Worm (Caenorhabditis elegans): ENCODE results near the gene atg-16.1.

The atg-16.1 gene

ce11 chrX:4457853-4458322 is 4.4 kb downstream of the atg-16.1 start, which contains the start of gene aps-2:
Gene aps-2, plus strand, starts transcription at chrX:4458272.
- no peak for TF ChIP-seq C38D4.7 (GFP tag; optimal IDR thresholded peaks at IDR 0.05)
- TF ChIP-seq ama-1 (optimal IDR thresholded peaks at IDR 0.05) = no peak
- TF ChIP-seq sox-4 (tag; optimal IDR thresholded peaks at IDR 0.05) = no peak
- no peak for TF ChIP-seq ahr-1 (tag; optimal IDR thresholded peaks at IDR 0.05)
- TF ChIP-seq pros-1 (tag; optimal IDR thresholded peaks at IDR 0.05) = no peak
- TF ChIP-seq unc-86 (tag; optimal IDR thresholded peaks at IDR 0.05) = no peak
- TF ChIP-seq ceh-9 (tag; optimal IDR thresholded peaks at IDR 0.05) = no peak
- no peak for TF ChIP-seq odd-2 (tag; optimal IDR thresholded peaks at IDR 0.05)
- TF ChIP-seq pha-2 (tag; optimal IDR thresholded peaks at IDR 0.05) = peak; percentile 0
- no peak for TF ChIP-seq nhr-232 (tag; optimal IDR thresholded peaks at IDR 0.05)
- TF ChIP-seq hlh-15 (tag; optimal IDR thresholded peaks at IDR 0.05) = no peak
- no peak for TF ChIP-seq npax-4 (tag; optimal IDR thresholded peaks at IDR 0.05)
- no peak for TF ChIP-seq ttx-3 (tag; optimal IDR thresholded peaks at IDR 0.05)
- no peak for TF ChIP-seq K02D7.2 (tag; optimal IDR thresholded peaks at IDR 0.05)
- no peak for TF ChIP-seq hlh-6 (tag; optimal IDR thresholded peaks at IDR 0.05)
- no peak for TF ChIP-seq lim-6 (tag; optimal IDR thresholded peaks at IDR 0.05)
- peak; percentile 1 for TF ChIP-seq ceh-14 (tag; optimal IDR thresholded peaks at IDR 0.05)
- TF ChIP-seq ceh-22 (tag; optimal IDR thresholded peaks at IDR 0.05) = no peak
- no peak for TF ChIP-seq ceh-45 (GFP tag; IDR thresholded peaks at IDR 0.05)
- peak; percentile 18 for TF ChIP-seq ceh-34 (tag; optimal IDR thresholded peaks at IDR 0.05)
- TF ChIP-seq sox-2 (GFP tag; IDR thresholded peaks at IDR 0.05) = no peak
- TF ChIP-seq F13H6.1 (tag; optimal IDR thresholded peaks at IDR 0.05) = no peak
- TF ChIP-seq unc-42 (tag; optimal IDR thresholded peaks at IDR 0.05) = peak; percentile 35
- TF ChIP-seq ceh-18 (tag; optimal IDR thresholded peaks at IDR 0.05) = peak; percentile 4
- TF ChIP-seq tbx-2 (tag; optimal IDR thresholded peaks at IDR 0.05) = peak; percentile 29
- TF ChIP-seq gmeb-2 (tag; optimal IDR thresholded peaks at IDR 0.05) = no peak
- TF ChIP-seq rnt-1 (tag; optimal IDR thresholded peaks at IDR 0.05) = peak; percentile 33
- TF ChIP-seq unc-55 (GFP tag; optimal IDR thresholded peaks at IDR 0.05) = peak; percentile 41
- TF ChIP-seq pqm-1 (tag; optimal IDR thresholded peaks at IDR 0.05) = no peak
- TF ChIP-seq K09A11.1 (tag; optimal IDR thresholded peaks at IDR 0.05; ENCODE audit: insufficient read depth) = no peak
- peak; percentile 32 for TF ChIP-seq ceh-2 (tag; optimal IDR thresholded peaks at IDR 0.05)
- TF ChIP-seq Y22D7AL.16 (tag; optimal IDR thresholded peaks at IDR 0.05) = no peak
- no peak for TF ChIP-seq ztf-16 (tag; optimal IDR thresholded peaks at IDR 0.05)
- TF ChIP-seq fax-1 (tag; optimal IDR thresholded peaks at IDR 0.05) = no peak
- no peak for TF ChIP-seq fkh-6 (tag; optimal IDR thresholded peaks at IDR 0.05)
- no peak for TF ChIP-seq unc-3 (GFP tag; conservative IDR thresholded peaks at IDR 0.05)
- no peak for TF ChIP-seq unc-3 (tag; optimal IDR thresholded peaks at IDR 0.05)
- TF ChIP-seq dve-1 (tag; optimal IDR thresholded peaks at IDR 0.05) = no peak
- peak; percentile 69 for TF ChIP-seq sdc-2 (tag; optimal IDR thresholded peaks at IDR 0.05)
- peak; percentile 61 for TF ChIP-seq nfya-1 (tag; optimal IDR thresholded peaks at IDR 0.05)
- TF ChIP-seq pax-1 (tag; optimal IDR thresholded peaks at IDR 0.05) = no peak
- TF ChIP-seq ceh-48 (tag; optimal IDR thresholded peaks at IDR 0.05) = peak; percentile 100
- TF ChIP-seq syd-9 (tag; optimal IDR thresholded peaks at IDR 0.05) = no peak
- no peak for TF ChIP-seq ceh-24 (tag; optimal IDR thresholded peaks at IDR 0.05)
- TF ChIP-seq dmd-4 (tag; optimal IDR thresholded peaks at IDR 0.05; ENCODE audit: borderline replicate concordance) = no peak
- TF ChIP-seq madf-2 (tag; optimal IDR thresholded peaks at IDR 0.05) = no peak
- no peak for TF ChIP-seq pag-3 (tag; optimal IDR thresholded peaks at IDR 0.05; ENCODE audit: borderline replicate concordance)
- TF ChIP-seq pat-9 (tag; optimal IDR thresholded peaks at IDR 0.05) = no peak
- TF ChIP-seq ref-2 (tag; optimal IDR thresholded peaks at IDR 0.05) = no peak
- no peak for TF ChIP-seq che-1 (tag; optimal IDR thresholded peaks at IDR 0.05)
- no peak for TF ChIP-seq fkh-10 (GFP tag; optimal IDR thresholded peaks at IDR 0.05)
- TF ChIP-seq ceh-6 (GFP tag; optimal IDR thresholded peaks at IDR 0.05) = no peak
- TF ChIP-seq hlh-13 (GFP tag; optimal IDR thresholded peaks at IDR 0.05) = no peak
- no peak for TF ChIP-seq ceh-19 (GFP tag; optimal IDR thresholded peaks at IDR 0.05)

All from whole organism, late embryonic.